Worm (Caenorhabditis elegans) whole organism, L3 larva: Measurements from ENCODE around the gene nstp-9.

ENCODE experiments used
- daf-12 ChIP-seq: fragments of 150-350 bp; optimal IDR thresholded peaks from 2 replicates; lab custom pipeline; 2014; ENCODE audit warnings: missing biosample characterization, missing genetic modification reagents, missing genetic modification characterization
- nhr-12 ChIP-seq: fragments of 150-350 bp; optimal IDR thresholded peaks from 2 replicates; lab custom pipeline; 2014; ENCODE audit warnings: missing biosample characterization, missing genetic modification characterization
- nhr-237 ChIP-seq: fragments of 150-350 bp; optimal IDR thresholded peaks from 2 replicates; lab custom pipeline; 2014; ENCODE audit warnings: missing biosample characterization, missing genetic modification characterization

DNA sequence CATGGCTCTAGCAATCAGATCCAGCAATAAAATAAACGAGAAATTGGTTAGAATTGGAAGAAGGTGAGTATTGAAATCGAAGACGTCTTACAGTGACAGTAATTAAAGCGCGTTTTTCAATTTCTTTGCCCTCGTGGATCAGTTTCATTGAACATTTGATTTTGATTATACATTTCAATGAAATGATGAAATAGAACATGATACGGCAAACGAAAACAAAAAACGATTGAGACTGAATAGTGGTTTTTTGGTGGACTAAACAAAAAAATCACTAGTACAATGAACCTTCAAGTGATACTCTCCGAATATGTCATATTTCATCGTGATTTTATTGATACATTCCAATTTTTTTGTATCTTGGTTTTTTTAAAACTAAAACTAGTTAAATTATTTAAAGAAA, 23.0 kb downstream of the nstp-9 start, which contains the start of gene haly-1:
- TF ChIP-seq nhr-12 (tag; lab: Kevin White, UChicago) (no peak), nhr-237 (tag; lab: Kevin White, UChicago) (no peak), daf-12 (no peak)
